Fruit fly (Drosophila melanogaster) whole organism, embryonic: Measurements from ENCODE around the gene CG11898.
A peak's percentile ranks its signal among the peaks of the same experiment; 100 is the strongest.

Experiments
- Ada2b ChIP-seq: fragments of 200-800 bp; sonication (Bioruptor generic); IDR thresholded peaks from 2 replicates; pipeline ENCODE4 v1.3.6; 2022; ENCODE audit warnings: missing biosample characterization, missing genetic modification characterization
- Atf-2 ChIP-seq: fragments of 200-800 bp; sonication (Bioruptor generic); optimal IDR thresholded peaks from 2 replicates; lab custom pipeline; 2016; ENCODE audit warnings: missing biosample characterization, missing genetic modification characterization
- CG10274 ChIP-seq: fragments of 200-800 bp; sonication (Bioruptor generic); optimal IDR thresholded peaks from 3 replicates; lab custom pipeline; 2017; ENCODE audit warnings: missing biosample characterization, mild to moderate bottlenecking, missing genetic modification characterization
- CG11085 ChIP-seq: fragments of 200-800 bp; sonication (Bioruptor generic); IDR thresholded peaks from 2 replicates; pipeline ENCODE4 v1.3.6; 2022; ENCODE audit warnings: missing biosample characterization, missing genetic modification characterization
- CG11456 ChIP-seq: fragments of 200-800 bp; sonication (Bioruptor generic); IDR thresholded peaks from 3 replicates; pipeline ENCODE4 v1.3.6; 2022; ENCODE audit warnings: missing biosample characterization, missing genetic modification characterization
- CG11695 ChIP-seq: fragments of 200-800 bp; sonication (Bioruptor generic); IDR thresholded peaks from 3 replicates; pipeline ENCODE4 v1.3.6; 2022; ENCODE audit warnings: missing biosample characterization, missing genetic modification characterization
- CG13775 ChIP-seq: fragments of 200-800 bp; sonication (Bioruptor generic); optimal IDR thresholded peaks from 3 replicates; lab custom pipeline; 2017; ENCODE audit warnings: missing biosample characterization, mild to moderate bottlenecking, missing genetic modification characterization
- CG17361 ChIP-seq: fragments of 200-800 bp; sonication (Bioruptor generic); IDR thresholded peaks from 3 replicates; pipeline ENCODE4 v1.3.6; 2022; ENCODE audit warnings: missing biosample characterization, missing genetic modification characterization
- CG17385 ChIP-seq: fragments of 200-800 bp; sonication (Bioruptor generic); optimal IDR thresholded peaks from 3 replicates; lab custom pipeline; 2018; ENCODE audit warnings: missing biosample characterization, mild to moderate bottlenecking, missing genetic modification characterization
- CG2120 ChIP-seq: fragments of 200-800 bp; sonication (Bioruptor generic); optimal IDR thresholded peaks from 3 replicates; lab custom pipeline; 2016; ENCODE audit warnings: missing biosample characterization, missing genetic modification characterization
- CG2199 ChIP-seq: fragments of 200-800 bp; sonication (Bioruptor generic); IDR thresholded peaks from 3 replicates; pipeline ENCODE4 v1.3.6; 2022; ENCODE audit warnings: missing biosample characterization, missing genetic modification characterization
- CG2202 ChIP-seq: fragments of 200-800 bp; sonication (Bioruptor generic); optimal IDR thresholded peaks from 2 replicates; lab custom pipeline; 2018; ENCODE audit warnings: missing biosample characterization, mild to moderate bottlenecking, missing genetic modification characterization
- CG30431 ChIP-seq: fragments of 200-800 bp; sonication (Bioruptor generic); optimal IDR thresholded peaks from 2 replicates; lab custom pipeline; 2017; ENCODE audit warnings: missing biosample characterization, missing genetic modification characterization
- CG33213 ChIP-seq: fragments of 200-800 bp; sonication (Bioruptor generic); optimal IDR thresholded peaks from 3 replicates; lab custom pipeline; 2016; ENCODE audit warnings: missing biosample characterization, missing genetic modification characterization
- CG34422 ChIP-seq: fragments of 200-800 bp; sonication (Bioruptor generic); IDR thresholded peaks from 3 replicates; pipeline ENCODE4 v1.3.6; 2022; ENCODE audit warnings: missing biosample characterization, missing genetic modification characterization
- CG3847 ChIP-seq: fragments of 200-800 bp; sonication (Bioruptor generic); IDR thresholded peaks from 2 replicates; pipeline ENCODE4 v1.3.6; 2022; ENCODE audit warnings: missing biosample characterization, missing genetic modification characterization
- CG4820 ChIP-seq: fragments of 200-800 bp; sonication (Bioruptor generic); optimal IDR thresholded peaks from 3 replicates; lab custom pipeline; 2016; ENCODE audit warnings: missing biosample characterization, missing genetic modification characterization
- CG7556 ChIP-seq: fragments of 200-800 bp; sonication (Bioruptor generic); optimal IDR thresholded peaks from 2 replicates; lab custom pipeline; 2017; ENCODE audit warnings: missing biosample characterization, mild to moderate bottlenecking, missing genetic modification characterization
- CG7839 ChIP-seq: fragments of 200-800 bp; sonication (Bioruptor generic); optimal IDR thresholded peaks from 3 replicates; lab custom pipeline; 2018; ENCODE audit warnings: missing biosample characterization, mild to moderate bottlenecking, missing genetic modification characterization, moderate library complexity
- CG9437 ChIP-seq: fragments of 200-800 bp; sonication (Bioruptor generic); optimal IDR thresholded peaks from 2 replicates; lab custom pipeline; 2018; ENCODE audit warnings: missing biosample characterization, mild to moderate bottlenecking, missing genetic modification characterization
- Camta ChIP-seq: fragments of 200-800 bp; sonication (Bioruptor generic); optimal IDR thresholded peaks from 2 replicates; lab custom pipeline; 2016; ENCODE audit warnings: missing biosample characterization, missing genetic modification characterization
- CkIIα-i1 ChIP-seq: fragments of 200-800 bp; sonication (Bioruptor generic); IDR thresholded peaks from 2 replicates; pipeline ENCODE4 v1.3.6; 2022; ENCODE audit warnings: missing biosample characterization, missing genetic modification characterization
- Dip2 ChIP-seq: fragments of 200-800 bp; sonication (Bioruptor generic); IDR thresholded peaks from 2 replicates; pipeline ENCODE4 v1.3.6; 2022; ENCODE audit warnings: missing biosample characterization, missing genetic modification characterization
- Dll ChIP-seq: fragments of 200-800 bp; sonication (Bioruptor generic); IDR thresholded peaks from 4 replicates; pipeline ENCODE4 v1.3.6; 2022; ENCODE audit warnings: missing biosample characterization, missing genetic modification characterization; ENCODE audit not compliant: partially characterized antibody
- Eip74EF ChIP-seq, 2 experiments: fragments of 200-800 bp in 1 of 2; fragments of >200 bp in 1 of 2; sonication (Bioruptor generic) in 1 of 2; optimal IDR thresholded peaks; 2 replicates each; lab custom pipeline; 2017 to 2019; ENCODE audit warnings: missing biosample characterization in 2 of 2, missing genetic modification characterization in 2 of 2, mild to moderate bottlenecking in 1 of 2, moderate library complexity in 1 of 2
- Fer2 ChIP-seq: fragments of 200-800 bp; sonication (Bioruptor generic); optimal IDR thresholded peaks from 2 replicates; lab custom pipeline; 2018; ENCODE audit warnings: missing biosample characterization, mild to moderate bottlenecking, missing genetic modification characterization, moderate library complexity
- Hand ChIP-seq: fragments of 200-800 bp; sonication (Bioruptor generic); optimal IDR thresholded peaks from 2 replicates; lab custom pipeline; 2017; ENCODE audit warnings: mild to moderate bottlenecking, missing biosample characterization, missing genetic modification reagents, missing genetic modification characterization
- Kr ChIP-seq: fragments of 200-800 bp; sonication (Bioruptor generic); optimal IDR thresholded peaks from 2 replicates; lab custom pipeline; 2017; ENCODE audit warnings: missing biosample characterization, mild to moderate bottlenecking, missing genetic modification characterization
- Lhr ChIP-seq: fragments of 200-800 bp; sonication (Bioruptor generic); optimal IDR thresholded peaks from 3 replicates; lab custom pipeline; 2017; ENCODE audit warnings: mild to moderate bottlenecking, missing biosample characterization, missing genetic modification reagents, missing genetic modification characterization
- NK7.1 ChIP-seq: fragments of 200-800 bp; sonication (Bioruptor generic); optimal IDR thresholded peaks from 3 replicates; lab custom pipeline; 2016; ENCODE audit warnings: missing biosample characterization, missing genetic modification characterization
- Poxn ChIP-seq: fragments of 200-800 bp; sonication (Bioruptor generic); IDR thresholded peaks from 2 replicates; pipeline ENCODE4 v1.3.6; 2022; ENCODE audit warnings: missing biosample characterization, missing genetic modification characterization
- TFAM ChIP-seq: fragments of 200-800 bp; sonication (Bioruptor generic); optimal IDR thresholded peaks from 2 replicates; lab custom pipeline; 2017; ENCODE audit warnings: missing biosample characterization, missing genetic modification characterization, inconsistent platforms
- Trl ChIP-seq, 3 experiments: fragments of >200 bp in 2 of 3; fragments of 200-800 bp in 1 of 3; sonication (Bioruptor generic) in 1 of 3; optimal IDR thresholded peaks; 2 replicates in 1 of 3; 3 replicates in 2 of 3; lab custom pipeline; 2016 to 2017; ENCODE audit warnings: missing biosample characterization in 1 of 3, missing genetic modification characterization in 1 of 3
- Usf ChIP-seq: fragments of 200-800 bp; sonication (Bioruptor generic); optimal IDR thresholded peaks from 2 replicates; lab custom pipeline; 2017; ENCODE audit warnings: missing genotype, missing biosample characterization, missing genetic modification characterization
- ase ChIP-seq: fragments of 200-800 bp; sonication (Bioruptor generic); IDR thresholded peaks from 3 replicates; pipeline ENCODE4 v1.3.6; 2022; ENCODE audit warnings: missing biosample characterization, missing genetic modification characterization
- bbx ChIP-seq: fragments of 200-800 bp; sonication (Bioruptor generic); IDR thresholded peaks from 2 replicates; pipeline ENCODE4 v1.3.6; 2022; ENCODE audit warnings: missing biosample characterization, missing genetic modification characterization; ENCODE audit not compliant: partially characterized antibody
- chinmo ChIP-seq: fragments of 200-800 bp; sonication (Bioruptor generic); IDR thresholded peaks from 4 replicates; pipeline ENCODE4 v1.3.6; 2022; ENCODE audit warnings: missing biosample characterization, missing genetic modification characterization; ENCODE audit not compliant: partially characterized antibody
- ham ChIP-seq: fragments of 200-800 bp; sonication (Bioruptor generic); IDR thresholded peaks from 2 replicates; pipeline ENCODE4 v1.3.6; 2022; ENCODE audit warnings: missing biosample characterization, missing genetic modification characterization
- ken ChIP-seq: fragments of 200-800 bp; sonication (Bioruptor generic); IDR thresholded peaks from 3 replicates; pipeline ENCODE4 v1.3.6; 2022; ENCODE audit warnings: missing biosample characterization, missing genetic modification characterization
- lbe ChIP-seq: fragments of 200-800 bp; sonication (Bioruptor generic); optimal IDR thresholded peaks from 2 replicates; lab custom pipeline; 2016; ENCODE audit warnings: missing biosample characterization, mild to moderate bottlenecking, missing genetic modification characterization
- luna ChIP-seq: fragments of 200-800 bp; sonication (Bioruptor generic); optimal IDR thresholded peaks from 2 replicates; lab custom pipeline; 2016; ENCODE audit warnings: missing biosample characterization, missing genetic modification characterization
- org-1 ChIP-seq: fragments of 200-800 bp; sonication (Bioruptor generic); optimal IDR thresholded peaks from 2 replicates; lab custom pipeline; 2017; ENCODE audit warnings: missing biosample characterization, missing genetic modification characterization
- pros ChIP-seq: fragments of 200-800 bp; sonication (Bioruptor generic); optimal IDR thresholded peaks from 3 replicates; lab custom pipeline; 2019; ENCODE audit warnings: missing biosample characterization, mild to moderate bottlenecking, missing genetic modification characterization, moderate library complexity
- run ChIP-seq: fragments of 200-800 bp; sonication (Bioruptor generic); optimal IDR thresholded peaks from 3 replicates; lab custom pipeline; 2018; ENCODE audit warnings: missing biosample characterization, mild to moderate bottlenecking, missing genetic modification characterization
- sc ChIP-seq, 3 experiments: fragments of >200 bp in 2 of 3; fragments of 200-800 bp in 1 of 3; sonication (Bioruptor generic) in 1 of 3; optimal IDR thresholded peaks; 2 replicates in 2 of 3; 3 replicates in 1 of 3; lab custom pipeline; 2017; ENCODE audit warnings: mild to moderate bottlenecking in 1 of 3, missing biosample characterization in 1 of 3, missing genetic modification characterization in 1 of 3, missing genetic modification reagents in 1 of 3
- schlank ChIP-seq: fragments of 200-800 bp; sonication (Bioruptor generic); optimal IDR thresholded peaks from 2 replicates; lab custom pipeline; 2018; ENCODE audit warnings: missing biosample characterization, mild to moderate bottlenecking, missing genetic modification characterization
- stwl ChIP-seq: fragments of 200-800 bp; sonication (Bioruptor generic); optimal IDR thresholded peaks from 3 replicates; lab custom pipeline; 2018; ENCODE audit warnings: missing biosample characterization, mild to moderate bottlenecking, missing genetic modification characterization, moderate library complexity
- tgo ChIP-seq: fragments of 200-800 bp; sonication (Bioruptor generic); IDR thresholded peaks from 3 replicates; pipeline ENCODE4 v1.3.6; 2022; ENCODE audit warnings: missing biosample characterization, missing genetic modification characterization
- tio ChIP-seq: fragments of 200-800 bp; sonication (Bioruptor generic); optimal IDR thresholded peaks from 2 replicates; lab custom pipeline; 2017; ENCODE audit warnings: missing biosample characterization, missing genetic modification characterization, inconsistent platforms
- zf30C ChIP-seq: fragments of 200-800 bp; sonication (Bioruptor generic); optimal IDR thresholded peaks from 3 replicates; lab custom pipeline; 2018; ENCODE audit warnings: missing biosample characterization, mild to moderate bottlenecking, missing genetic modification characterization

Gene CG11898

DNA sequence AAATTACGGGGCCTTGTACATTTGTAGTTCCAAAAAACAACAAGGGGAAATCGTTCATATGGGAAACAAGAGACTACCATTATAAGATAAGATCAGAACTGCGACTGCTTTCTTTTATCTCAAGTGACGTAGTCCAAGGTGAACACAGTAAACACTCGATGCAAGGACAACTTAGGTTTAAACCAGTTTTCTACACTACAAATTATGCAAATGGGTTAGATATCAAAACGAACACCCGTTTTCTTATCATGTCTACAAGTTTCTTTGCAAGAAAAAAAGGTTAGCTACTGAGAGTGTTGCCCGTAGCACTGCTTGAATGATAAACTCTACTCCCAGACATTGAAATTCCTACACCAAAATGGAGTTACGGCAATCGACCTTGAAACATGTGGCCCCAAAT, 41.3 kb upstream of the CG11898 start (continued):
- TF ChIP-seq sc (optimal IDR thresholded peaks at IDR 0.05; lab: Kevin White, UChicago) (no peak), sc (GFP tag; optimal IDR thresholded peaks at IDR 0.05; lab: Kevin White, UChicago) (peak; percentile 28), CG3847 (GFP tag; lab: Robert Waterston, UW) (peak; percentile 57; the same call in 1 of the 2 replicates), bbx (no peak), Hand (GFP tag; lab: Kevin White, UChicago) (no peak), Kr (GFP tag; lab: Kevin White, UChicago) (no peak), CG13775 (GFP tag; lab: Kevin White, UChicago) (peak; percentile 43), NK7.1 (GFP tag; lab: Kevin White, UChicago) (peak; percentile 5), CG17361 (GFP tag; lab: Robert Waterston, UW) (peak; percentile 71), CG7556 (peak; percentile 38), CG33213 (GFP tag; lab: Kevin White, UChicago) (peak; percentile 25), CG17385 (GFP tag; lab: Kevin White, UChicago) (peak; percentile 51), luna (no peak), ase (peak; percentile 37; the same call in 1 of the 3 replicates), run (tag; lab: Kevin White, UChicago) (no peak), CkIIα-i1 (GFP tag; lab: Robert Waterston, UW) (no peak), CG11695 (GFP tag; lab: Robert Waterston, UW) (peak; percentile 77), Lhr (GFP tag; lab: Kevin White, UChicago) (no peak), Ada2b (GFP tag; lab: Robert Waterston, UW) (peak; percentile 58; the same call in 1 of the 2 replicates), Dll (GFP tag; lab: Robert Waterston, UW) (no peak), Trl (optimal IDR thresholded peaks at IDR 0.05; lab: Kevin White, UChicago) (no peak), Trl (GFP tag; optimal IDR thresholded peaks at IDR 0.05; lab: Kevin White, UChicago) (peak; percentile 45), tio (GFP tag; lab: Kevin White, UChicago) (no peak), chinmo (GFP tag; lab: Robert Waterston, UW) (no peak), Usf (GFP tag; lab: Kevin White, UChicago) (peak; percentile 2), schlank (peak; percentile 62), CG34422 (GFP tag; lab: Robert Waterston, UW) (peak; percentile 85), TFAM (GFP tag; lab: Kevin White, UChicago) (no peak), CG30431 (GFP tag; lab: Kevin White, UChicago) (peak; percentile 58), CG11456 (peak; percentile 70; the same call in 2 of the 3 replicates), lbe (GFP tag; lab: Kevin White, UChicago) (peak; percentile 59), CG7839 (tag; lab: Kevin White, UChicago) (peak; percentile 77), CG10274 (GFP tag; lab: Kevin White, UChicago) (peak; percentile 10), ken (GFP tag; lab: Robert Waterston, UW) (peak; percentile 87), Camta (GFP tag; lab: Kevin White, UChicago) (peak; percentile 38), CG2120 (peak; percentile 71), Poxn (no peak), zf30C (GFP tag; lab: Kevin White, UChicago) (no peak), Atf-2 (GFP tag; lab: Kevin White, UChicago) (peak; percentile 29), Fer2 (tag; lab: Kevin White, UChicago) (no peak), CG9437 (GFP tag; lab: Kevin White, UChicago) (no peak), CG2199 (no peak), CG4820 (GFP tag; lab: Kevin White, UChicago) (peak; percentile 49), org-1 (peak; percentile 45), tgo (GFP tag; lab: Robert Waterston, UW) (peak; percentile 73), stwl (tag; lab: Kevin White, UChicago) (no peak), Dip2 (GFP tag; lab: Robert Waterston, UW) (no peak), CG11085 (GFP tag; lab: Robert Waterston, UW) (peak; percentile 34; the same call in 1 of the 2 replicates), ham (GFP tag; lab: Robert Waterston, UW) (no peak), pros (GFP tag; lab: Kevin White, UChicago) (no peak), Eip74EF (GFP tag; optimal IDR thresholded peaks at IDR 0.05; lab: Kevin White, UChicago) (no peak), CG2202 (tag; lab: Kevin White, UChicago) (no peak)
